Fruit fly (Drosophila melanogaster) whole organism, prepupa: ENCODE measurements around the gene Naa40.
A peak's percentile ranks its signal among the peaks of the same experiment; 100 is the strongest.

Experiments
- Blimp-1 ChIP-seq: fragments of 200-800 bp; sonication (Bioruptor generic); optimal IDR thresholded peaks from 3 replicates; lab custom pipeline; 2017; ENCODE audit warnings: missing biosample characterization, missing genetic modification characterization, mild to moderate bottlenecking, moderate library complexity, missing genetic modification reagents
- CG10631 ChIP-seq: fragments of 200-800 bp; sonication (Bioruptor generic); optimal IDR thresholded peaks from 2 replicates; lab custom pipeline; 2016; ENCODE audit warnings: missing biosample characterization, missing genetic modification characterization
- CG11294 ChIP-seq: fragments of 200-800 bp; sonication (Bioruptor generic); IDR thresholded peaks from 2 replicates; pipeline ENCODE4 v1.3.6; 2022; ENCODE audit warnings: missing biosample characterization, missing genetic modification characterization
- CG11902 ChIP-seq: fragments of 200-800 bp; sonication (Bioruptor generic); optimal IDR thresholded peaks from 3 replicates; lab custom pipeline; 2016; ENCODE audit warnings: missing biosample characterization, missing genetic modification characterization
- CG1621 ChIP-seq: fragments of 200-800 bp; sonication (Bioruptor generic); optimal IDR thresholded peaks from 3 replicates; lab custom pipeline; 2018; ENCODE audit warnings: missing biosample characterization, mild to moderate bottlenecking, missing genetic modification characterization
- CG31627 ChIP-seq: fragments of 200-800 bp; sonication (Bioruptor generic); optimal IDR thresholded peaks from 3 replicates; lab custom pipeline; 2016; ENCODE audit warnings: missing biosample characterization, missing genetic modification characterization
- CG32006 ChIP-seq: fragments of 200-800 bp; sonication (Bioruptor generic); optimal IDR thresholded peaks from 3 replicates; lab custom pipeline; 2017; ENCODE audit warnings: missing biosample characterization, mild to moderate bottlenecking, missing genetic modification characterization
- CG6163 ChIP-seq: fragments of 200-800 bp; sonication (Bioruptor generic); IDR thresholded peaks from 3 replicates; pipeline ENCODE4 v1.3.6; 2022; ENCODE audit warnings: missing biosample characterization, missing genetic modification characterization
- CG6854 ChIP-seq: fragments of 200-800 bp; sonication (Bioruptor generic); optimal IDR thresholded peaks from 2 replicates; lab custom pipeline; 2017; ENCODE audit warnings: missing biosample characterization, mild to moderate bottlenecking, missing genetic modification characterization
- CG7368 ChIP-seq: fragments of 200-800 bp; sonication (Bioruptor generic); optimal IDR thresholded peaks from 3 replicates; lab custom pipeline; 2016; ENCODE audit warnings: missing biosample characterization, missing genetic modification characterization
- CG9139 ChIP-seq: fragments of 200-800 bp; sonication (Bioruptor generic); optimal IDR thresholded peaks from 3 replicates; lab custom pipeline; 2017; ENCODE audit warnings: missing biosample characterization, mild to moderate bottlenecking, missing genetic modification characterization
- Gug ChIP-seq: fragments of 200-800 bp; sonication (Bioruptor generic); IDR thresholded peaks from 2 replicates; pipeline ENCODE4 v1.3.6; 2022; ENCODE audit warnings: missing biosample characterization, missing genetic modification characterization
- Smox ChIP-seq: fragments of 200-800 bp; sonication (Bioruptor generic); optimal IDR thresholded peaks from 3 replicates; lab custom pipeline; 2016; ENCODE audit warnings: missing biosample characterization, missing genetic modification characterization
- fd59A ChIP-seq: fragments of 200-800 bp; sonication (Bioruptor generic); optimal IDR thresholded peaks from 2 replicates; lab custom pipeline; 2017; ENCODE audit warnings: missing biosample characterization, mild to moderate bottlenecking, missing genetic modification characterization, missing genetic modification reagents

DNA sequence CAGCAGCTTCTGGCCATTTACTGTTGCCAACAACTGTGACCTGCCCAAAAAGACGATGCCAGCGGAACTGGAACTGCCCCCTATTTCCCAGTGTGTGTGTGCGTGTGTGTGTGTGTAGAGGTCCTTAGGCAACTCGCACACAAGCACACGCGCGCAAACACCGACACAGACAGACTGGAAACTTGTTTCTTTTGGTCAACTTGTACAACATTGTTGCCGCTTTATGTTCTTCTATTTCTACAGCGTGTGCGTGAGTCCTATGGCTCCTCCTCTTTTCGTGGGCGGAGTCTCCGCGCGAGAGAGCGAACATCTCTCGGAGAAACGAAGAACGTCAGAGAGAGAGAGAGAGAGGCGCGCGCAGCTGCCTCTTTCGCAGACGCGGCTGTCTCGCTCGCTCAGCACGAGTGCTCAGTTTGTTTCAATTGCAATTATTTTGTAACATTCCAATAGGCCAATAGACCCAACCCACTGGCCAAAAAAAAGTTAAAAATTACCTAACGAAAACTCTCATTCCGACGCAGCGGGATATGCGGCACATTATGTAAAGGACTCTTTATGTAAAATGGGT lies 33.7 kb downstream of the Naa40 start:
- TF ChIP-seq CG32006 (GFP tag; lab: Kevin White, UChicago) (no peak), CG6854 (no peak), CG6163 (GFP tag; lab: Robert Waterston, UW) (0 out of 3 replicates have a peak, but pooled peaks have one; percentile 5), CG9139 (GFP tag; lab: Kevin White, UChicago) (no peak), CG31627 (no peak), CG7368 (no peak), CG11902 (GFP tag; lab: Kevin White, UChicago) (no peak), CG11294 (GFP tag; lab: Robert Waterston, UW) (no peak), CG1621 (tag; lab: Kevin White, UChicago) (no peak), Blimp-1 (GFP tag; lab: Kevin White, UChicago) (no peak), Gug (no peak), CG10631 (GFP tag; lab: Kevin White, UChicago) (no peak), Smox (GFP tag; lab: Kevin White, UChicago) (no peak), fd59A (GFP tag; lab: Kevin White, UChicago) (no peak)
